Worm (Caenorhabditis elegans) whole organism, L2 larva: ENCODE results near the gene pigq-1.

ENCODE experiments used
- F13H6.1 ChIP-seq: sonication (generic microtip); optimal IDR thresholded peaks from 2 replicates; lab custom pipeline; 2016; ENCODE audit warnings: missing genetic modification characterization, missing compliant biosample characterization
- alr-1 ChIP-seq: fragments of 150-350 bp; optimal IDR thresholded peaks from 2 replicates; lab custom pipeline; 2014; ENCODE audit warnings: missing biosample characterization, missing genetic modification characterization
- dmd-4 ChIP-seq: sonication (generic microtip); optimal IDR thresholded peaks from 2 replicates; lab custom pipeline; 2017; ENCODE audit warnings: missing biosample characterization, missing genetic modification characterization
- lsy-2 ChIP-seq, 2 experiments: fragments of 150-350 bp in 1 of 2; sonication (generic microtip) in 1 of 2; optimal IDR thresholded peaks; 2 replicates each; lab custom pipeline; 2014 to 2017; ENCODE audit warnings: missing biosample characterization in 2 of 2, missing genetic modification characterization in 2 of 2
- nhr-77 ChIP-seq: fragments of 150-350 bp; optimal IDR thresholded peaks from 2 replicates; lab custom pipeline; 2014; ENCODE audit warnings: missing biosample characterization, missing genetic modification characterization
- sem-4 ChIP-seq: fragments of 150-350 bp; optimal IDR thresholded peaks from 2 replicates; lab custom pipeline; 2014; ENCODE audit warnings: missing biosample characterization, missing genetic modification reagents, missing genetic modification characterization
- ztf-11 ChIP-seq: sonication (generic microtip); optimal IDR thresholded peaks from 2 replicates; lab custom pipeline; 2017; ENCODE audit warnings: missing biosample characterization, missing genetic modification characterization

DNA sequence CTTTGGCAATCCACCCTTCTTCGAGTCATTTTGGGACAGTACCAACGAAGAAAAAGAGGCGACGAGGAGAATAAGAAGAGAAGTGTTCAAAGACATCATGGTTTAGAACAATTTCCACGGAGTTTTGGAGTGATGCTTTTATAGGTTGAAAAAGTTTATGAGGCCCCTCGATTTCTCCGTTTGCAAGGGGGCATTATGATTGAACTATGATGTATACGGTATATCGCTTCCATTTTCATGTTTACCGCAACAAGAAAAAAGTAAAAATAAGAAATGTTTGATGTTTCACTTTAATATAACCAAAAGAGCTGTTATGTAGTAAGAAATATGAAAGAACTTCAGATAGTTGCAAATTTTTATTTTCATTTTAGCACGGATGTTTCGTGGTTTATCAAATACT is 45.7 kb downstream of the pigq-1 start, which contains the start of gene srlf-18:
- no peak for TF ChIP-seq lsy-2 (tag; optimal IDR thresholded peaks at IDR 0.05; lab: Kevin White, UChicago)
- no peak for TF ChIP-seq alr-1 (tag; lab: Kevin White, UChicago)
- no peak for TF ChIP-seq F13H6.1 (tag; lab: Kevin White, UChicago)
- no peak for TF ChIP-seq ztf-11 (tag; lab: Kevin White, UChicago)
- no peak for TF ChIP-seq dmd-4 (tag; lab: Kevin White, UChicago)
- TF ChIP-seq sem-4 (tag; lab: Kevin White, UChicago), result no peak
- TF ChIP-seq nhr-77 (tag; lab: Kevin White, UChicago), result no peak
